Worm (Caenorhabditis elegans): ENCODE data around the gene T10G3.4.

Gene T10G3.4

DNA sequence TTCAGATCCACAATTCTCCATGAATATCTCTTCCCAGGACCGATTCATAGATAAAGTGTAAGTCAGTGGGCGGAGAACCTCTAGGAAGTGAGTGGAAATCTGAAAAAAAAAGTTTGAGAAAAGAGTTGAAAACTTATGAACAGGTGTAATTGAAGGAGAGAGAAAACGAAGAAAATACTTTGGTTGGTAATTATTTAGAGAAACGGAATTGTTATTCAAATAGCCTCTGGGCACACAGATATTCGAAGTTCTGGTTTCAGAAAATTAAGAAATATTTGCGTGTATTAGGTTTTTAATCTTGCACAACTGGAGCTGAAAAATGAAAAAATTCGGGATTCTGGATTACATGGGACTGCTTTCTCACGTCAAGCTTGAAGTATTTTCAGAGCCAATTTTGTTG, 4.5 kb downstream of the T10G3.4 start, which contains the start of gene T10G3.2:
Gene T10G3.2, minus strand, starts transcription at position 101 of the 400 bp plus-strand sequence.
- no peak for TF ChIP-seq pha-4 (tag; optimal IDR thresholded peaks at IDR 0.05)
- TF ChIP-seq F33H1.4 (GFP tag; IDR thresholded peaks at IDR 0.05) = no peak

DNA sequence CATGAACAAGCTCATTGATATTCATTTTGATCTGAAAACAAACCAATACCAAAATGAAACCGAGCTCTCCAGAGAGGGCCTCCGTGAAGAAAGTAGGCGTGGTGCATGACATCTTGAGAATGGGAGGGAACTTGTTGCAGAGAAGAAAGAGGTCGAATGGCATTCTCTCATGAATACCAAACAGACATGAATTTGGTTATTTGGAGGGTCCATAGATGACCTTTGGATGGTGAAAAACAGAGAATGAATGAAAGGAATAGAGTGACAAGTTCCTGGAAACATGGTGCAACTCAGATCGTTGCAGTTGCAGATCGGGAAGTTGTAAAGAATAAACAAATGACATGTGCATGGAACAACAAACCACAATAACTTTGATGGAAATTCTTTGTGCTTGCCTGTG, 7.9 kb downstream of the T10G3.4 start, which contains the start of gene T10G3.8:
Gene T10G3.8, minus strand, starts transcription at position 101 of the 400 bp plus-strand sequence.
- TF ChIP-seq Y67H2A.10 (GFP tag; conservative IDR thresholded peaks at IDR 0.05) (no peak), unc-130 (GFP tag; optimal IDR thresholded peaks at IDR 0.05) (no peak), attf-3 (GFP tag; conservative IDR thresholded peaks at IDR 0.05) (no peak), unc-62 (GFP tag; optimal IDR thresholded peaks at IDR 0.05) (no peak), hrde-1 (tag; optimal IDR thresholded peaks at IDR 0.05; ENCODE audit: borderline replicate concordance) (no peak), T07F8.4 (tag; optimal IDR thresholded peaks at IDR 0.05) (no peak), ztf-18 (tag; optimal IDR thresholded peaks at IDR 0.05) (no peak), ceh-27 (GFP tag; optimal IDR thresholded peaks at IDR 0.05) (no peak), bed-1 (GFP tag; IDR thresholded peaks at IDR 0.05) (no peak), mel-28 (tag; optimal IDR thresholded peaks at IDR 0.05; ENCODE audit: borderline replicate concordance) (no peak), die-1 (tag; optimal IDR thresholded peaks at IDR 0.05) (no peak), snpc-4 (GFP tag; optimal IDR thresholded peaks at IDR 0.05) (no peak), snpc-4 (tag; optimal IDR thresholded peaks at IDR 0.05) (no peak), chd-7 (tag; optimal IDR thresholded peaks at IDR 0.05) (no peak), nhr-90 (tag; optimal IDR thresholded peaks at IDR 0.05) (no peak), repo-1 (tag; optimal IDR thresholded peaks at IDR 0.05) (no peak), dpl-1 (GFP tag; optimal IDR thresholded peaks at IDR 0.05) (no peak), nhr-120 (GFP tag; IDR thresholded peaks at IDR 0.05) (no peak)

DNA sequence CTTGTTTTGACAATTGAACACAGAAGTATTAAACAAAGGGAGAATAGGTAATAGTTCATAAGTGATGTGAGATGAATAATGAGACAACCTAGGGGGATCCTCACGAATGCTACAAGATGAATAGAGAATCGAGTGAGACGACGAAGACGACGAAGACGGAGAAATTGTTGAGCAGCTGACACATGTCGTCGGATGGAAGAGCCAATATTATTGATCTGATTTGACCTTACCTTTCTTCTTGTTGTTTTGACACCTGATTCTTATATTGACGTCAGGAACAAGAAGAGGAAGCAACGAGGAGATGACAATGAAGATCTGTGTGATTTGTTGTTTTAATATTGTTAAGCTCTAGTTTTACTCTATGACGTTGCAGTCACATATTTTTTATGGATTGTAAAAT, 10.8 kb downstream of the T10G3.4 start, which contains the start of gene T10G3.1:
Gene T10G3.1, minus strand, starts transcription at position 213 of the 400 bp plus-strand sequence.
- TF ChIP-seq nhr-120 (GFP tag; IDR thresholded peaks at IDR 0.05) = no peak
- TF ChIP-seq F23B12.7 (tag; optimal IDR thresholded peaks at IDR 0.05; ENCODE audit: insufficient read depth) = no peak
- TF ChIP-seq lin-54 (GFP tag; optimal IDR thresholded peaks at IDR 0.05) = no peak

DNA sequence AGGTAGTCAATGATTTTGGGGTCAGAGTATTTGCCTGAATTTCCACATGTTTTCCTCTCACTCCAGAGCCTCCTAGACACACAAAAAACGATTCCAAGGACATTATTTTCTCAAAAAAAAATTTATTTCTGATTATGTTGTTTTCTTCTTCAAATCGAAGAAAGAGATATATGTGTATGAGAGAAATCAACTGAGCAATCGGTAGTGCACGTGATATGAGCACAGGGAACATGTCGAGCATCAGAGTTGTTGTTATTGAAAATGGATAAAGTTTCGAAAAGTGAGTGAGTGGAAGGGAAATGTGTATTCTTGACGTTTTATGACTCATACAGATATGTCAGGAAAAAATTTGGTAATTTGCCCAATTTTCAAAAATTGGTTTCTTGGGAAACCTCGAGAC, 12.2 kb downstream of the T10G3.4 start:
- TF ChIP-seq aptf-3 (GFP tag; IDR thresholded peaks at IDR 0.05) (no peak), lin-40 (tag; optimal IDR thresholded peaks at IDR 0.05) (no peak), ceh-58 (GFP tag; IDR thresholded peaks at IDR 0.05) (no peak), sptf-2 (GFP tag; optimal IDR thresholded peaks at IDR 0.05) (no peak), fkh-3 (tag; optimal IDR thresholded peaks at IDR 0.05) (no peak), hsf-1 (GFP tag; IDR thresholded peaks at IDR 0.05) (no peak), ztf-25 (GFP tag; IDR thresholded peaks at IDR 0.05) (no peak), die-1 (tag; optimal IDR thresholded peaks at IDR 0.05) (no peak), dpl-1 (GFP tag; optimal IDR thresholded peaks at IDR 0.05) (no peak)

DNA sequence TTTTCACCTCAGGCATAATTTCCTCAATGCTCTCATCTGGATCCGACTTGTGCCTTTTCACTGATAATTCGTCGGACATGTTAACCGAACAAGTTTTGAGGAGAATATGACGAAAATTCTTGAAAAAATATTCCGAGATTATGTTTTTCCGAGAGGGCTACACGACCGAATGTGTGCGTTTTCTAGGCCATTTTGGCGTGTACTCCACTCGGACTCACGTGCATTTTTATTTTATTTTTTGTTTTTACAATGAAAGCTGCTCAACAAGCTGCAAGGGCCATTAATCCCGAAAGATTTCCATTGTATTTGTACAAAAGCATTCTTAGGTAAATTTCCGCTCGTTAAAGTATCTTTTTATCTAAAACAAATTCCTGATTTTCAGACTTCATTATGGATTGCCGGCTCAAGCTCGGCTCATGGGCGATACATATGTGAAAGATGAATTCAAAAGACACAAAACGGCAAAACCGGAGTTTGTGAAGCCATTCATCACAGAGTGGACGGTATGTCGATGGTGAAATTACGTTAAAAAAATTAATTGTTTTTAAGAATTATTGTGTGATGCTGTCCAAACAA, 16.0 kb downstream of the T10G3.4 start, which contains the start of the genes F25H9.6 and F25H9.7:
Gene F25H9.6, minus strand, starts transcription at position 172 of the 576 bp plus-strand sequence.
Gene F25H9.7, plus strand, starts transcription at position 187 of the 576 bp plus-strand sequence.
- TF ChIP-seq ekl-4 (GFP tag; IDR thresholded peaks at IDR 0.05) (peak; percentile 59; the same call in 1 of the 2 replicates), sdz-38 (tag; optimal IDR thresholded peaks at IDR 0.05) (no peak), lin-26 (GFP tag; IDR thresholded peaks at IDR 0.05) (no peak), unc-130 (GFP tag; optimal IDR thresholded peaks at IDR 0.05) (peak; percentile 96), bed-2 (GFP tag; IDR thresholded peaks at IDR 0.05) (peak; percentile 91; the same call in 1 of the 2 replicates), F23B12.7 (tag; optimal IDR thresholded peaks at IDR 0.05; ENCODE audit: insufficient read depth) (peak; percentile 16), ztf-6 (GFP tag; IDR thresholded peaks at IDR 0.05) (no peak), K12H6.12 (tag; optimal IDR thresholded peaks at IDR 0.05) (peak; percentile 92), snpc-1.3 (tag; optimal IDR thresholded peaks at IDR 0.05; ENCODE audit: insufficient read depth) (peak; percentile 31), Y95B8A.8 (GFP tag; IDR thresholded peaks at IDR 0.05) (no peak), ceh-58 (GFP tag; IDR thresholded peaks at IDR 0.05) (no peak), unc-62 (GFP tag; optimal IDR thresholded peaks at IDR 0.05) (no peak), atf-7 (tag; optimal IDR thresholded peaks at IDR 0.05) (peak; percentile 44), bed-1 (GFP tag; IDR thresholded peaks at IDR 0.05) (0 out of 2 replicates have a peak, but pooled peaks have one; percentile 37), fkh-3 (tag; optimal IDR thresholded peaks at IDR 0.05) (no peak), ceh-100 (GFP tag; IDR thresholded peaks at IDR 0.05) (peak; percentile 79), rpc-1 (optimal IDR thresholded peaks at IDR 0.05) (no peak), rpc-1 (tag; optimal IDR thresholded peaks at IDR 0.05) (no peak), B0035.1 (tag; optimal IDR thresholded peaks at IDR 0.05) (peak; percentile 42)

All from whole organism, young adult.